ENCODE assay signal across 2 fruit fly cellular contexts in the genomic region with DNA sequence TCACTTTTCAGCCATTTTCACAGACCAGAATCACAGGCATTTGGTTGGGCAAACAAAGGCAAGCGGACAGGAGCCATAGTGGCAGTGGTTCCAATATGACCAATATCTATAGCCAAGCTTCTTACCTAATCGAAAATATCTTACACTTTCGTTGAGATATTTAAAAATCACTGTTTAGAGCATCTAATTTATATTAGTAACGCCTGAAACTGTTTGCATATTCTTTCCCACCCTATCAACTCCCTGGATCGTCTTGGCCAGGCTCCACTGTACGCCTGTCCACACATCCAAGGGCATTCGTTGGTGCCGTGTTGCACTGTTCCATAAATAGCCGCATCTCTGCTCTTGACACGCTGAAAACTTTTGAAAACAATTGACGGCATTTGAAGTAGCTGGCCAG.
TF ChIP-seq lines count a peak whose summit lies in the region.

No protein-coding gene starts in this region.

TF ChIP-seq in whole organism, embryonic, 481 proteins besides CTCF, POLR2A, EP300 and RAD21 (continued from another document and continues in another):
- TF ChIP-seq grau (tag; optimal IDR thresholded peaks at IDR 0.05; lab: Kevin White, UChicago) (peak; percentile 85), Nf-YC (tag; optimal IDR thresholded peaks at IDR 0.05; lab: Kevin White, UChicago) (no peak), CG18476 (GFP tag; optimal IDR thresholded peaks at IDR 0.05; lab: Kevin White, UChicago) (no peak), ash1 (GFP tag; optimal IDR thresholded peaks at IDR 0.05; lab: Kevin White, UChicago) (no peak), chif (GFP tag; optimal IDR thresholded peaks at IDR 0.05; lab: Kevin White, UChicago) (peak in 1 of 2 experiments; percentile 28), CG4424 (GFP tag; optimal IDR thresholded peaks at IDR 0.05; lab: Kevin White, UChicago) (no peak), pros (GFP tag; optimal IDR thresholded peaks at IDR 0.05; lab: Kevin White, UChicago) (no peak), unc-4 (GFP tag; IDR thresholded peaks at IDR 0.05; lab: Robert Waterston, UW; ENCODE audit: partially characterized antibody) (no peak), CG10366 (GFP tag; IDR thresholded peaks at IDR 0.05; lab: Robert Waterston, UW) (peak; percentile 42), CG11456 (GFP tag; IDR thresholded peaks at IDR 0.05; lab: Robert Waterston, UW) (no peak), Dref (GFP tag; IDR thresholded peaks at IDR 0.05; lab: Robert Waterston, UW) (no peak), PHDP (tag; optimal IDR thresholded peaks at IDR 0.05; lab: Kevin White, UChicago) (no peak), gem (tag; optimal IDR thresholded peaks at IDR 0.05; lab: Kevin White, UChicago) (peak; percentile 46), Scr (GFP tag; IDR thresholded peaks at IDR 0.05; lab: Robert Waterston, UW; ENCODE audit: partially characterized antibody) (no peak), dysf (GFP tag; IDR thresholded peaks at IDR 0.05; lab: Robert Waterston, UW) (peak; percentile 53; the same call in 2 of the 3 replicates), CG30020 (tag; optimal IDR thresholded peaks at IDR 0.05; lab: Kevin White, UChicago) (no peak), Antp (GFP tag; optimal IDR thresholded peaks at IDR 0.05; lab: Kevin White, UChicago) (peak; percentile 9), Atf-2 (GFP tag; optimal IDR thresholded peaks at IDR 0.05; lab: Kevin White, UChicago) (no peak), Gsc (GFP tag; IDR thresholded peaks at IDR 0.05; lab: Robert Waterston, UW) (0 out of 2 replicates have a peak, but pooled peaks have one; percentile 19), Fer3 (tag; optimal IDR thresholded peaks at IDR 0.05; lab: Kevin White, UChicago) (no peak), CG30403 (GFP tag; optimal IDR thresholded peaks at IDR 0.05; lab: Kevin White, UChicago) (peak; percentile 21), Eip74EF (GFP tag; optimal IDR thresholded peaks at IDR 0.05; lab: Kevin White, UChicago) (no peak), Meics (GFP tag; optimal IDR thresholded peaks at IDR 0.05; lab: Kevin White, UChicago) (no peak), lov (optimal IDR thresholded peaks at IDR 0.05; lab: Kevin White, UChicago) (no peak), lov (GFP tag; IDR thresholded peaks at IDR 0.05; lab: Robert Waterston, UW) (no peak), CG11398 (GFP tag; optimal IDR thresholded peaks at IDR 0.05; lab: Kevin White, UChicago) (no peak), CG2712 (tag; optimal IDR thresholded peaks at IDR 0.05; lab: Kevin White, UChicago) (peak; percentile 12), CG5245 (GFP tag; optimal IDR thresholded peaks at IDR 0.05; lab: Kevin White, UChicago) (no peak), CG12299 (tag; optimal IDR thresholded peaks at IDR 0.05; lab: Kevin White, UChicago) (no peak), Ssrp (tag; optimal IDR thresholded peaks at IDR 0.05; lab: Kevin White, UChicago) (peak; percentile 17), CG15011 (GFP tag; optimal IDR thresholded peaks at IDR 0.05; lab: Kevin White, UChicago) (no peak), CG34422 (GFP tag; IDR thresholded peaks at IDR 0.05; lab: Robert Waterston, UW) (no peak), Fer2 (tag; optimal IDR thresholded peaks at IDR 0.05; lab: Kevin White, UChicago) (no peak), Hr39 (optimal IDR thresholded peaks at IDR 0.05; lab: Kevin White, UChicago) (no peak), Dip2 (GFP tag; IDR thresholded peaks at IDR 0.05; lab: Robert Waterston, UW) (no peak), jigr1 (GFP tag; IDR thresholded peaks at IDR 0.05; lab: Robert Waterston, UW) (no peak), org-1 (GFP tag; optimal IDR thresholded peaks at IDR 0.05; lab: Kevin White, UChicago) (no peak), CG4854 (GFP tag; optimal IDR thresholded peaks at IDR 0.05; lab: Kevin White, UChicago) (no peak), CG6689 (GFP tag; IDR thresholded peaks at IDR 0.05; lab: Robert Waterston, UW) (peak; percentile 42; the same call in 1 of the 2 replicates), CG12942 (GFP tag; optimal IDR thresholded peaks at IDR 0.05; lab: Kevin White, UChicago) (no peak), wor (GFP tag; IDR thresholded peaks at IDR 0.05; lab: Robert Waterston, UW) (0 out of 2 replicates have a peak, but pooled peaks have one; percentile 33), CG2889 (GFP tag; IDR thresholded peaks at IDR 0.05; lab: Robert Waterston, UW) (no peak), CG3995 (GFP tag; optimal IDR thresholded peaks at IDR 0.05; lab: Kevin White, UChicago) (no peak), Usf (GFP tag; optimal IDR thresholded peaks at IDR 0.05; lab: Kevin White, UChicago) (no peak), btn (GFP tag; optimal IDR thresholded peaks at IDR 0.05; lab: Kevin White, UChicago) (no peak), Oaz (GFP tag; IDR thresholded peaks at IDR 0.05; lab: Robert Waterston, UW) (no peak), sens (GFP tag; lab: Kevin White, UChicago) (peak; percentile 89), tap (tag; optimal IDR thresholded peaks at IDR 0.05; lab: Kevin White, UChicago) (no peak), Dfd (GFP tag; optimal IDR thresholded peaks at IDR 0.05; lab: Kevin White, UChicago) (no peak), lmd (GFP tag; IDR thresholded peaks at IDR 0.05; lab: Robert Waterston, UW) (peak; percentile 26; the same call in 1 of the 2 replicates), Xrp1 (GFP tag; IDR thresholded peaks at IDR 0.05; lab: Robert Waterston, UW) (peak; percentile 43; the same call in 1 of the 2 replicates), sr (GFP tag; IDR thresholded peaks at IDR 0.05; lab: Robert Waterston, UW) (no peak), CG33213 (GFP tag; optimal IDR thresholded peaks at IDR 0.05; lab: Kevin White, UChicago) (no peak), twi (tag; optimal IDR thresholded peaks at IDR 0.05; lab: Kevin White, UChicago) (no peak), Hmx (GFP tag; optimal IDR thresholded peaks at IDR 0.05; lab: Kevin White, UChicago) (no peak), stc (GFP tag; IDR thresholded peaks at IDR 0.05; lab: Robert Waterston, UW) (0 out of 2 replicates have a peak, but pooled peaks have one; percentile 21), aop (GFP tag; IDR thresholded peaks at IDR 0.05; lab: Robert Waterston, UW) (no peak), pita (GFP tag; optimal IDR thresholded peaks at IDR 0.05; lab: Kevin White, UChicago) (no peak), lilli (GFP tag; optimal IDR thresholded peaks at IDR 0.05; lab: Kevin White, UChicago) (no peak), nerfin-2 (GFP tag; IDR thresholded peaks at IDR 0.05; lab: Robert Waterston, UW; ENCODE audit: partially characterized antibody) (no peak), ci (GFP tag; IDR thresholded peaks at IDR 0.05; lab: Robert Waterston, UW) (peak; percentile 57; the same call in 1 of the 3 replicates), pan (optimal IDR thresholded peaks at IDR 0.05; lab: Kevin White, UChicago) (no peak), pan (GFP tag; optimal IDR thresholded peaks at IDR 0.05 in 1 of 2, IDR thresholded peaks at IDR 0.05 in 1 of 2) (peak in 1 of 2 experiments; percentile 21), nmo (GFP tag; optimal IDR thresholded peaks at IDR 0.05; lab: Kevin White, UChicago) (peak; percentile 19)

TF ChIP-seq in whole organism, prepupa, 60 proteins besides CTCF, POLR2A, EP300 and RAD21 (continued from another document):
- peak; percentile 33 for TF ChIP-seq Sox14 (GFP tag; optimal IDR thresholded peaks at IDR 0.05; lab: Kevin White, UChicago)
- peak; percentile 36 for TF ChIP-seq CG10631 (GFP tag; optimal IDR thresholded peaks at IDR 0.05; lab: Kevin White, UChicago)
- no peak for TF ChIP-seq CG8119 (GFP tag; IDR thresholded peaks at IDR 0.05; lab: Robert Waterston, UW)
- TF ChIP-seq CG3919 (GFP tag; optimal IDR thresholded peaks at IDR 0.05; lab: Kevin White, UChicago) = peak; percentile 47
- no peak for TF ChIP-seq CG8319 (GFP tag; optimal IDR thresholded peaks at IDR 0.05; lab: Kevin White, UChicago)
- TF ChIP-seq Eip75B (GFP tag; optimal IDR thresholded peaks at IDR 0.05; lab: Kevin White, UChicago) = peak; percentile 25
- TF ChIP-seq Gug (GFP tag; IDR thresholded peaks at IDR 0.05; lab: Robert Waterston, UW) = peak; percentile 16; the same call in 1 of the 2 replicates
- no peak for TF ChIP-seq lz (GFP tag; optimal IDR thresholded peaks at IDR 0.05; lab: Kevin White, UChicago)
